Worm (Caenorhabditis elegans): Measurements from ENCODE around the gene mig-14.

ce11 chrII:13758108-13758507, 16.6 kb downstream of the mig-14 start, which contains the start of gene arrd-13:
- TF ChIP-seq ets-5 (GFP tag; IDR thresholded peaks at IDR 0.05) (no peak), nhr-77 (tag; optimal IDR thresholded peaks at IDR 0.05) (no peak), nhr-11 (tag; optimal IDR thresholded peaks at IDR 0.05) (no peak), snpc-4 (tag; optimal IDR thresholded peaks at IDR 0.05) (no peak), efl-1 (optimal IDR thresholded peaks at IDR 0.05) (no peak), efl-1 (GFP tag; optimal IDR thresholded peaks at IDR 0.05 in 1 of 2) (no peak), ceh-82 (tag; optimal IDR thresholded peaks at IDR 0.05) (no peak), egl-27 (tag; optimal IDR thresholded peaks at IDR 0.05) (no peak), mep-1 (tag; optimal IDR thresholded peaks at IDR 0.05) (no peak), nhr-84 (tag; optimal IDR thresholded peaks at IDR 0.05) (no peak)
